Worm (Caenorhabditis elegans) whole organism, late embryonic: Measurements from ENCODE around the gene Y94H6A.2.

Experiments used
- F13H6.1 ChIP-seq: sonication (generic microtip); optimal IDR thresholded peaks from 2 replicates; lab custom pipeline; 2016; ENCODE audit warnings: missing genetic modification characterization, missing compliant biosample characterization
- K02D7.2 ChIP-seq: sonication (generic microtip); optimal IDR thresholded peaks from 2 replicates; lab custom pipeline; 2017; ENCODE audit warnings: mild to moderate bottlenecking, missing genetic modification characterization, missing compliant biosample characterization
- ahr-1 ChIP-seq: sonication (generic microtip); optimal IDR thresholded peaks from 2 replicates; lab custom pipeline; 2016; ENCODE audit warnings: missing genetic modification characterization, missing compliant biosample characterization
- ama-1 ChIP-seq: fragments of 150-350 bp; optimal IDR thresholded peaks from 2 replicates; lab custom pipeline; 2014
- ceh-19 ChIP-seq: fragments of 200-800 bp; sonication (Bioruptor generic); optimal IDR thresholded peaks from 2 replicates; lab custom pipeline; 2018; ENCODE audit warnings: mild to moderate bottlenecking, missing genetic modification characterization, missing compliant biosample characterization
- ceh-9 ChIP-seq: sonication (generic microtip); optimal IDR thresholded peaks from 2 replicates; lab custom pipeline; 2016; ENCODE audit warnings: mild to moderate bottlenecking, missing genetic modification characterization, inconsistent platforms, missing compliant biosample characterization
- elt-4 ChIP-seq: sonication (generic microtip); optimal IDR thresholded peaks from 2 replicates; lab custom pipeline; 2016; ENCODE audit warnings: missing genetic modification characterization, missing compliant biosample characterization
- lim-6 ChIP-seq: sonication (generic microtip); optimal IDR thresholded peaks from 2 replicates; lab custom pipeline; 2016; ENCODE audit warnings: missing genetic modification characterization, missing compliant biosample characterization
- nhr-11 ChIP-seq: fragments of 150-350 bp; optimal IDR thresholded peaks from 2 replicates; lab custom pipeline; 2014; ENCODE audit warnings: missing biosample characterization, missing genetic modification characterization
- npax-4 ChIP-seq: sonication (generic microtip); optimal IDR thresholded peaks from 2 replicates; lab custom pipeline; 2016; ENCODE audit warnings: missing genetic modification characterization, missing compliant biosample characterization

DNA sequence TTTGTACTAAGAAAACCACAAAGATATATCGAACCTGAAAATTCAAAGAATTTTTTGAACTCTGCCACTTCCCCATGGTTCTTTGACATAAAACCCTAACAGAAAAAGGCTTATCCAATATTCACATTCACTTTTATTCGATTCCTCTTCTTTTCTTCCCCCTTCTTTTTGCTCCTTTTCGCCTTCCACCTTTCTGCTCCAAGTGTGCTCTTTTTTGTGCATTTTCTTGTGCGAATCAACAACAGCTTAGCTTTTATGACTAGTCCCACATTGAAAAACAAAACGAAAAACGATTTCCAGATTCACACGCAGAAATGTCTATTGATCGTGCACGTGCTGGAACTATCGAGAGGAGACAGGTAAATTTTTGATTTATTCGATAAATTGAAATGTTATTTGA, 21.5 kb downstream of the Y94H6A.2 start, which contains the start of gene Y54G2A.41:
- no peak for TF ChIP-seq ahr-1 (tag; lab: Kevin White, UChicago)
- TF ChIP-seq ama-1 (lab: Kevin White, UChicago), result no peak
- no peak for TF ChIP-seq elt-4 (tag; lab: Kevin White, UChicago)
- no peak for TF ChIP-seq ceh-19 (GFP tag; lab: Kevin White, UChicago)
- TF ChIP-seq nhr-11, result no peak
- TF ChIP-seq npax-4 (tag; lab: Kevin White, UChicago), result no peak
- TF ChIP-seq F13H6.1 (tag; lab: Kevin White, UChicago), result no peak
- no peak for TF ChIP-seq lim-6 (tag; lab: Kevin White, UChicago)
- TF ChIP-seq ceh-9 (tag; lab: Kevin White, UChicago), result no peak
- TF ChIP-seq K02D7.2, result no peak
